Fruit fly (Drosophila melanogaster) S2 (cell line): ENCODE measurements around the gene CG14811.

Experiments
- CG8478 ChIP-seq: fragments of >200 bp; optimal IDR thresholded peaks from 2 replicates; lab custom pipeline; 2018
- CTCF ChIP-seq, 2 experiments: fragments of >200 bp; optimal IDR thresholded peaks; 2 replicates each; lab custom pipeline; 2018

CG14811 gene

DNA sequence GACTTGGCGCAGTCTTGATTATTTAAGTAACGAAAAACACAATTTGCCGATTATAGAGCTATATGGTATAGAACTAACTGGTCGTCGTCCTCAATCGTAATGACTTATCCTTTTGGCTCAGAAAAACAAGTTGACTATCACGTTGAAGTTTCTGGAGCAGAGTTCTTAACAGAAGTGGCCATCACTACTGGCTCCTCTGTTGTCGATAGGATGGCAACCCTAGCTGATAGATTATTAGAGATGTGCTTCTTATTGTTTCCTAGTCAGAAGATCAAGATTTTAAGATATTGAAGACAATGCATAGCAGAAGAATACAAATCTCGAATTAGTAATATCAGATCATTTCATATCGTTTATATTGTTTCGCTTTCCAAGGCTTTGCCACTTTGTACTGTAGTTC is at the start of gene CG14811:
TSS of gene CG14811 (minus strand) at position 101 of the 400 bp plus-strand sequence.
- TF ChIP-seq CG8478 (lab: Kevin White, UChicago), result no peak
- no peak for TF ChIP-seq CTCF (optimal IDR thresholded peaks at IDR 0.05; lab: Kevin White, UChicago)

- TF ChIP-seq CG8478 (lab: Kevin White, UChicago), result no peak
- no peak for TF ChIP-seq CTCF (optimal IDR thresholded peaks at IDR 0.05; lab: Kevin White, UChicago)
Observed at dm6 chrX:1868586-1869111, 46.5 kb upstream of the CG14811 start, which contains the start of the genes CG14803 and Pex5. TSS of gene CG14803 (plus strand) at chrX:1868870. TSS of gene Pex5 (minus strand) at chrX:1869061.

- TF ChIP-seq CTCF (optimal IDR thresholded peaks at IDR 0.05; lab: Kevin White, UChicago) (no peak), CG8478 (lab: Kevin White, UChicago) (no peak)
Observed at dm6 chrX:1865673-1866072, 43.5 kb upstream of the CG14811 start, which contains the start of the genes Gcna and MED18. TSS of gene Gcna (minus strand) at chrX:1865835. TSS of gene MED18 (plus strand) at chrX:1865909.

DNA sequence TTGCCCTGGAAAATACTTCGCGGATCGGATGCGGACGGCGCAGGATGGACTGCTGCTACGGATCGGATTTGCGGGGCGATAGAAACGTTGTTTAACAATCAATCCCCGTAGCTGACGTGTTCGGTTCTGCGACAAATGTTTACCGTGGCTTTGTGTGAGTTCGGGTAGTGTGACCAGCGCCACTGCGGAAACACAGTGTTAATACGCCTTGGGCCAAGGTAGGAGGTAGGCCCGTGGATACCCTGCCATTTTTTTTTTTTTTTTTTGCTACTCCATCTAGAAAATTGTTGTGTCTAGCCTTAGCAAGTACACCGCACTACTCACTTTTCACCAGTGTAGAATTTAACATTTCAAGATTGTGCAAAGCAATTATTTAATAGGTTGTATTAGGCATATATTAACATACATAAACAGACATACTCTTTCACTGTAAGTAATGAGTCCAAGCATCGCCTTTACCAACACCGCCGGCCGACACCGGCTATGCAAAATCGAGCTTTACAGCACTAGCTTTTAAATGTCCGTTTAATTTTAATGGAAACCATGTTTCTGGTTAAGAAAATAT is 39.5 kb upstream of the CG14811 start, which contains the start of gene deltaCOP:
TSS of gene deltaCOP (minus strand) at position 171 of the 565 bp plus-strand sequence.
- TF ChIP-seq CG8478 (lab: Kevin White, UChicago) (no peak), CTCF (optimal IDR thresholded peaks at IDR 0.05; lab: Kevin White, UChicago) (no peak)

DNA sequence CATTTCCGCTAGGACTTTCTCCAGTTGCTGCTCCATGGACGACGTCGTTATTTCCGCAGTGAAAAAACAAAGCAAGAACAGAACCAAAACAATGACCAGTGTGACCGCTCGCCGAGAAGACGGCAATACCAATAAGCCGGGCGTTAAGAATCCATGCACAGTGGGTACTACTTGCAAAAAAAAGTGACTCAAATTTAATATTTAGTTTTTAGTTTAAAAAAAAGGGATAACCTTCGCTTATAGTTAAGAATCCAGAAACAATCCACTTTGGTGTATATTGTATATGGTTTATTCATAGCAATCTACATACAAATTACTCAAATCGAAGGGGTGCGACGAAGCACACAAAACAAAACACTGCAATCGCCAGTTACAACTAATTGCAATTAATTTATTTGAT is 36.7 kb upstream of the CG14811 start, which contains the start of gene Lamtor5:
TSS of gene Lamtor5 (minus strand) at position 105 of the 400 bp plus-strand sequence.
- TF ChIP-seq CG8478 (lab: Kevin White, UChicago) (no peak), CTCF (optimal IDR thresholded peaks at IDR 0.05; lab: Kevin White, UChicago) (no peak)

- TF ChIP-seq CTCF (optimal IDR thresholded peaks at IDR 0.05; lab: Kevin White, UChicago), result no peak
- no peak for TF ChIP-seq CG8478 (lab: Kevin White, UChicago)
Observed at dm6 chrX:1856605-1857004, 34.4 kb upstream of the CG14811 start.

- TF ChIP-seq CG8478 (lab: Kevin White, UChicago) (no peak), CTCF (optimal IDR thresholded peaks at IDR 0.05; lab: Kevin White, UChicago) (no peak)
Observed at dm6 chrX:1854873-1855272, 32.7 kb upstream of the CG14811 start.

DNA sequence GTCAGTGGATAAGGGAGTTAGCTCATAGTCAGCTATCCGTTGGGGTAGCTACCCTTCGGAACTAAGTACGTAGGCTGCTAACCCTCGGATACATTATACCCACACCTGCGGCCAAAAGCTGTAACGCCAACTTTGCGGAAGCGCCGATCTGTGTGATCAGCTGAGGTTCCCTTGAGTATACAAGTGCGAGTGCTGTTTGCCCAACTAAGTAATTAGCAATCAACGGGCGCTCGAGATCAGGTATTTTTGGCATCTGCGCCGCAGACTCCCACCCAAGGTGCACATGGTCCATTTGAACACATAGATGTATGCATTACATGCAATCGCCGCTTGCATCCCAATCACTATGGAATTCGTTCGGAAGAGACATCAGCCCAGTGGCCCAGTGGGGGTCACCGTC is 31.9 kb upstream of the CG14811 start:
- TF ChIP-seq CTCF (optimal IDR thresholded peaks at IDR 0.05; lab: Kevin White, UChicago) (no peak), CG8478 (lab: Kevin White, UChicago) (no peak)

dm6 chrX:1849914-1850313 is 27.7 kb upstream of the CG14811 start:
- TF ChIP-seq CG8478 (lab: Kevin White, UChicago) (no peak), CTCF (optimal IDR thresholded peaks at IDR 0.05; lab: Kevin White, UChicago) (no peak)

DNA sequence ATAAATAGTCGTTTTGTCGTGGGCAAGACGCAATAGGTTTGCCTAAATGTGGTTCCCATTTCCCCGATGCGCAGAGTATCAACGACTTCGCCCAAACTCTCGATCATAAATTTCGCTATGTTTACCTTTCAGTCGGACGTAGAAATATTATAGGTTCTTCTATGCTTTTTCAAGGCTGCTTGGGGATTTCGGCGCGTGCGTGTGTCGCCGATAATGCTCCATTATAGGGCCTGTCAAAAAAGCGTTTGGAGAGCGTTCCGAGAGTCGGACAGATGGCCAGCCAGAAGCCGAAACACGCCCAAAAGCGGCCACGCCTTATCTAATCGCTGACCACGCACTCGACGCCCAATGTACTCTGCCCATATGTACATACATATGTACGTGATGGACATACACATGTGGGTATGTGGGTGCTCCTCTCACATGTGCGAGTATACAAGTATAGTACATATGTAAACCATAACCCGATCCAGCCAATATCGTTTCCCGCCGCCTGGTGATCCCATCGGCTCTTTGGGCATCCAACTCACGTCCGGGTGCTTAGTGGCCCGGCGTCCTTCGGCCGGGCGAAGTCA is 26.5 kb upstream of the CG14811 start:
- TF ChIP-seq CTCF (optimal IDR thresholded peaks at IDR 0.05; lab: Kevin White, UChicago), result no peak

- TF ChIP-seq CG8478 (lab: Kevin White, UChicago) (no peak), CTCF (optimal IDR thresholded peaks at IDR 0.05; lab: Kevin White, UChicago) (no peak)
Observed at dm6 chrX:1847735-1848134, 25.6 kb upstream of the CG14811 start.

- TF ChIP-seq CG8478 (lab: Kevin White, UChicago) (no peak), CTCF (optimal IDR thresholded peaks at IDR 0.05; lab: Kevin White, UChicago) (no peak)
Observed at dm6 chrX:1846386-1846785, 24.2 kb upstream of the CG14811 start.

dm6 chrX:1845413-1845951 is 23.3 kb upstream of the CG14811 start:
- TF ChIP-seq CG8478 (lab: Kevin White, UChicago) (no peak), CTCF (optimal IDR thresholded peaks at IDR 0.05; lab: Kevin White, UChicago) (no peak)

DNA sequence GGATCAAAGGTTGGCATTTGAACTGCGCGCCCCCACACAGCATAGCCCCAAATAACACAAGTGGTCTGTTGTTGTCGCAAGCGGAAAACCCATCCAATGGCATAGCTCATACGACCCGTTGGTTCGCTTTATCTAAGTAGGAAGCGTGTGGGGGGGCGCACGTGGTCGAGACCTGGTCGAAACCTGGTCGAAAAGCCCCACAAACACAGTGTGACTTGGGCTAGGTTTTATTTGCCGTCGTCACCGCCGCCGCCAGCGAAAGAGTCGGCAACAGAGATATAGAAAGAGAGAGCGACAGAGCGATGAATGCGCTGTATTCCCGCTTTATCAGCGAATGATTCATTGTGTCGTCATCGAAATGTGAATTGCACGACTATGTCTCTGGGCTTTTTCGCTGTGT is 20.7 kb upstream of the CG14811 start:
- TF ChIP-seq CG8478 (lab: Kevin White, UChicago) (no peak), CTCF (optimal IDR thresholded peaks at IDR 0.05; lab: Kevin White, UChicago) (no peak)

DNA sequence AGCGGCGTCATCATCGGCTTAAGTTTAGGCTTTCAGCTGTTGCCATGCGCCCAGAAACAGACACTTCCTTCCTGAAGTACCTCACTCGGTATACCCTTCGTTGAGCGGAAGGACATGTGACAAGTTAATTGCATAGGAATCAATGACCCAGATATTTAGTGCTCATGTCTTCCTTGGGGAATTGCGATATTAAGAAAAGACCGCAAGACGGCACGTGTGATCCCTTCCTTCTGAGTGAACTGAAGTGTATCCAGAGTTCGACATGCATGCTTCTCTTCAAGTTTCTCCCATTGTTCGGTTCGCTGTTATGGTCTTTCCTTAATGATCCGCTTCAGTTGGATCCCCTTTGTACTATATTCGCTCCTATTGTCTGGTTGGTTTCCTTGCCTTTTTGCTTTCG is 18.3 kb upstream of the CG14811 start:
- no peak for TF ChIP-seq CG8478 (lab: Kevin White, UChicago)
- no peak for TF ChIP-seq CTCF (optimal IDR thresholded peaks at IDR 0.05; lab: Kevin White, UChicago)
